Worm (Caenorhabditis elegans) whole organism, L4/young adult: ENCODE measurements around the gene T09A5.14.

ENCODE experiments used
- W03F9.2 ChIP-seq: fragments of 150-350 bp; optimal IDR thresholded peaks from 2 replicates; lab custom pipeline; 2014; ENCODE audit warnings: missing biosample characterization, missing genetic modification characterization
- dao-5 ChIP-seq: sonication (generic microtip); optimal IDR thresholded peaks from 2 replicates; lab custom pipeline; 2016; ENCODE audit warnings: missing genotype, missing genetic modification characterization, moderate library complexity, missing compliant biosample characterization
- him-1 ChIP-seq: sonication (generic microtip); optimal IDR thresholded peaks from 2 replicates; lab custom pipeline; 2016; ENCODE audit warnings: missing genotype, missing genetic modification reagents, missing genetic modification characterization, missing compliant biosample characterization

Gene T09A5.14

ce11 chrII:7832054-7832453, at the start of gene T09A5.14:
T09A5.14 (plus strand) TSS chrII:7832354.
- no peak for TF ChIP-seq him-1 (tag; lab: Kevin White, UChicago)
- no peak for TF ChIP-seq W03F9.2
- no peak for TF ChIP-seq dao-5

DNA sequence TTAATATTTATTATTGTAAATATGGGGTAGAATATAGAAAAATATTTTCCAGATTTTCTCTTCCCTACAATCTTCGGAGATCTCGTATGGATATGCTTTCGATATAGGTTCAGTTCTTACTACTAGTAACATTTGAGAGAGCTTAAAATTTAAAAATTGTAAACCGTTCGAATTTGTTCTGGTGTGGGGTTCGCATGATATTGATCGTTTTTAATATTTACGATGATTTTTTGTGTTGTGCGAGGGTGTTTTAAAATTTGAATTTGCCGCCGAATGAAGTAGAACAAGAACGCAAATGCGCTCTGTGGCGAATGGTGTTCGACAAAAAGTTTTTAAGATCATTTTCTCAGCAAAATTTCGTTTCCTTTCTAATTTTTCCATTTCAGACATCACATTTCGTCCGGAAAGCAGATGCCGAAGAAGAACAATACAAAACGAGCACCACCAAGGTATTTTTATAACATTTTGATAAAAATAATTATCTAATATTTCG, 48.6 kb upstream of the T09A5.14 start, which contains the start of gene skr-17:
Gene skr-17, plus strand, starts transcription at position 51 of the 493 bp plus-strand sequence.
- no peak for TF ChIP-seq him-1 (tag; lab: Kevin White, UChicago)
- TF ChIP-seq W03F9.2: no peak
- TF ChIP-seq dao-5: no peak

ce11 chrII:7789605-7790004, 42.5 kb upstream of the T09A5.14 start:
- TF ChIP-seq him-1 (tag; lab: Kevin White, UChicago): no peak
- no peak for TF ChIP-seq dao-5
- no peak for TF ChIP-seq W03F9.2

DNA sequence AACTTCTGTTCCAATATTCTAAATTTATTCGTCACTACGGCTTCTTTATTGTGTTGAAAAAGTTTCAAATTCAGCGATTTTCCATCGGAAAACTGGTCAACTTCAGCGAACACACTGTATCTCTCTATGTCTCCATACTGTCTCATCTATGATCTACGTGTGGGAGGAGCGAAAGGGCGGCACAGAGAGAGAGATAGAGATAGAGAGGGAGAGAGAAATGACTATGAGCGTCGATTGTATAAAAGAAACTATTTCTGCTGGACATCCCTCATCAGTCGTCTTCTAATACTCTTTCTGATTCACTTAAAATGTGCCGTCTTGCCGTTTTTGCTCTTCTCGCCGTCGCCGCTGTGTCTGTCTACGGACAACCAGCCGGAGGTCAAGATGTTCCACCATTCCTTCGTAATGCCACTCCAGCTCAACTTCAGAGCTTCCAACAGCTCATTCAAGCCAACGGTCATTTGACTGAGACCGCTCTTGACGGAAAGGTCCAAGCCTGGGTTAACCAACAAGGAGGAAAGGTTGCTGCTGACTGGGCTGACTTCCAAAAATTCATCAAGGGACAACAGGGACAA, 41.7 kb upstream of the T09A5.14 start, which contains the start of gene srlf-1:
Gene srlf-1, plus strand, starts transcription at position 268 of the 575 bp plus-strand sequence.
- no peak for TF ChIP-seq him-1 (tag; lab: Kevin White, UChicago)
- TF ChIP-seq dao-5: no peak
- no peak for TF ChIP-seq W03F9.2

ce11 chrII:7791408-7792050, 40.6 kb upstream of the T09A5.14 start:
- no peak for TF ChIP-seq dao-5
- no peak for TF ChIP-seq W03F9.2
- TF ChIP-seq him-1 (tag; lab: Kevin White, UChicago): no peak

- TF ChIP-seq W03F9.2 (no peak), him-1 (tag; lab: Kevin White, UChicago) (no peak), dao-5 (no peak)
These were observed 39.6 kb upstream of the T09A5.14 start for ce11 chrII:7792514-7792913.

- TF ChIP-seq W03F9.2 (no peak), dao-5 (no peak), him-1 (tag; lab: Kevin White, UChicago) (no peak)
These were observed 37.9 kb upstream of the T09A5.14 start, which contains the start of gene glr-4 for ce11 chrII:7794222-7794621. glr-4 (minus strand) TSS chrII:7794322.

- TF ChIP-seq dao-5: no peak
- no peak for TF ChIP-seq him-1 (tag; lab: Kevin White, UChicago)
- TF ChIP-seq W03F9.2: no peak
These were observed 36.9 kb upstream of the T09A5.14 start for ce11 chrII:7795299-7795698.

- no peak for TF ChIP-seq W03F9.2
- TF ChIP-seq dao-5: no peak
- no peak for TF ChIP-seq him-1 (tag; lab: Kevin White, UChicago)
These were observed 30.9 kb upstream of the T09A5.14 start for ce11 chrII:7801255-7801654.

DNA sequence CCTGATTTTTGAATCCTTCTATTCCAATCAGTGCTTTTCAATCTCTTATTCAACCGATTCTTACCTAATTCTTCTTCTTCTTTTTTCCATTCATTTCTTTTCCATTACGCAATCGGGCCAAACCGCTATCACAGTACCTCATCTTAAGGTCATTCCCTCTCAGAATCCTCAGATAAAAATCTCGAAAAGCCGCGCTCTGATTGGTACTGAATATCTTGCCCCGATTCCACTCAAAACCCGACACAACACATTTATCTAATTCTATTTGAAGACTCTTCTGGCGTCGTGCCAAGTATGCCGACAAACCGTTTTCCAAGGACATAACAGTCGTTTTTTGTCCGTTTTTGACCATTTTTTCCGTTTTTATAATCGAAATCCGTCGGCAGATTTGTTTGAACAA, 30.3 kb upstream of the T09A5.14 start:
- no peak for TF ChIP-seq dao-5
- TF ChIP-seq him-1 (tag; lab: Kevin White, UChicago): no peak
- TF ChIP-seq W03F9.2: no peak

DNA sequence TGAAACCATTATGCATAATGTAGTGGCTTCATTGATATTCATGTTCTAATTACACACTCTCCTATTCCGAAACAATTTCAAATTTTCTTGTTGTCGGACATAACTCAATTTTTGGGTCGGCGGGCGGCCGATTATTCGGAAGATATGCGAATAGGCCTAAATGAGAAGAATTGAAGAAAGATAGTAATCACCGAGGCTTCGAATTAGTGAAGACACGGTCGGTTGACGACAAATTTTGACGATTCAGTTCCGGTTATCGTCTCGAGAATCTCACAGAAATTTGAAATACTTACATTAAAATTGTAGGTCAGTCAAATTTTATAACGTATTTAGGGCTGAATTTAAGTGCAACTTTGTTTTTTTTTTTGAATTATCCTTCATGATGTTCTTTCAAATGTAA, 29.0 kb upstream of the T09A5.14 start:
- TF ChIP-seq dao-5 (no peak), him-1 (tag; lab: Kevin White, UChicago) (no peak), W03F9.2 (no peak)

DNA sequence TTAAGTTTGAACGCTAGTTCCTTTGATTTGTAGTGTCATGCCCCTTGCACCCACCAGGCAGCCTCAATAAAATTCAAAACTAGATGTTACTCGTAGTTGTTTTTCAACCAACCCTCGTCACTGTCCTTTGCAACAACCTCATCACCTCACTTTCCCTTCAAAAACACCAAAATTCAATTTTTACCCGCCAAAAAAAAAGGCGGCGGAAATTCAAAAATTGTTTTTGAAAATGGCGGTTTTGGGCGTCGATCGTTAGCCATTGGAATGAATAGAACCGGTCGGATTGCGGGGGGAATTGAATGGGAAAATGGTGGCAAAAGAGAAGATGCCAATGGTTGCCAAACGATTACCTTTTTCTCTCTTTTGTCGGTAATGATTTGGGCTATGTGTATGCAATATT, 26.1 kb upstream of the T09A5.14 start:
- no peak for TF ChIP-seq W03F9.2
- no peak for TF ChIP-seq dao-5
- TF ChIP-seq him-1 (tag; lab: Kevin White, UChicago): no peak

ce11 chrII:7806872-7807271, 25.3 kb upstream of the T09A5.14 start:
- TF ChIP-seq him-1 (tag; lab: Kevin White, UChicago) (no peak), dao-5 (no peak), W03F9.2 (no peak)

- TF ChIP-seq dao-5: no peak
- TF ChIP-seq him-1 (tag; lab: Kevin White, UChicago): no peak
- no peak for TF ChIP-seq W03F9.2
These were observed 24.0 kb upstream of the T09A5.14 start for ce11 chrII:7808153-7808552.

DNA sequence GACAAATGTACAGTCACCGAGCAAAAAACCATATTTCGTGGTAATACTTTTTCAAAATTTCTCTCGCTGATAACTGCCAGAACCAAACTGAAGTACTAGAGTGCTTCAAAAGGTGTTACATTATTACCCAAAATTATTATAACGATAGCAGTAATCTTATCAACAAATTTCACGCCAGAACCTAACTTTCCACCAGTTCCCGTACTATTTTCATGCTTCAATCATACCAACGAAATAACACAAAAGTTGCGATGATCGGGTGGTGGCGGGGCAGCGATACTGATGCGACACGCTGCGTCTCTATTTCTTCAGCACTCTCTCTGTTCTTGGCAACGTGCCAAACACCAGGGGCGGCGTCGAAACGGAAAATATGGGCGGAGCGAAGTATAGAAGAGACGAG, 23.2 kb upstream of the T09A5.14 start:
- TF ChIP-seq dao-5 (no peak), W03F9.2 (no peak), him-1 (tag; lab: Kevin White, UChicago) (no peak)
